Worm (Caenorhabditis elegans) whole organism, L4 larva: Measurements from ENCODE around the gene Y41D4B.6.

Source experiments
- skn-1 ChIP-seq: fragments of 150-350 bp; optimal IDR thresholded peaks from 2 replicates; lab custom pipeline; 2014; ENCODE audit warnings: missing biosample characterization, missing genetic modification characterization
- snpc-4 ChIP-seq: fragments of 150-350 bp; optimal IDR thresholded peaks from 2 replicates; lab custom pipeline; 2014; ENCODE audit warnings: missing biosample characterization, missing genetic modification characterization

DNA sequence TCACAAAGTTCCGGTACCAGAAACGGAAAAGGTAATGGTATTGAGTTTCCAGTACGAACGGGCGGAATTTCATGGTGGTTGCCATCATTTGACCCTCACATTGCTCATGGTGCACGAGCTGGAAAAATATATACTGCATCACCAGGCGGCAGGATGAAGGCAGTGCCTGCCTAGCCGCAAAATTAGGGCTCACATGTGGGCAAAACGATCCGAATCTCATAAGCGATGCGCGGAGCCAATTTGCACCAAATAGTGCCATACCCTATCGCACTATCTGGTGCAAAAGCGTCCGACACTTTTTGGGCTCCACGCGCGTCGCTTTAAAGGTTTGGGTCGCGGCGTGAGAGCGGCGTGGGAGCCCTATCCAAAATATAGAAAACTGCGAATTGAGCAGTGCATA, 45.7 kb downstream of the Y41D4B.6 start:
- TF ChIP-seq snpc-4 (tag; lab: Kevin White, UChicago) (no peak), skn-1 (no peak)
